Worm (Caenorhabditis elegans) whole organism, mixed stage, embryonic: Measurements from ENCODE around the gene F55A4.3.

Experiments used
- M03D4.4 ChIP-seq: sonication (generic microtip); optimal IDR thresholded peaks from 2 replicates; lab custom pipeline; 2017; ENCODE audit warnings: mild to moderate bottlenecking, missing genetic modification characterization, missing compliant biosample characterization
- bed-3 ChIP-seq: fragments of 200-800 bp; sonication (Bioruptor generic); optimal IDR thresholded peaks from 3 replicates; lab custom pipeline; 2018; ENCODE audit warnings: mild to moderate bottlenecking, missing genetic modification characterization, moderate library complexity, missing compliant biosample characterization
- blmp-1 ChIP-seq: fragments of 150-350 bp; optimal IDR thresholded peaks from 2 replicates; lab custom pipeline; 2014; ENCODE audit warnings: missing biosample characterization, missing genetic modification characterization
- ceh-39 ChIP-seq: fragments of 150-350 bp; optimal IDR thresholded peaks from 2 replicates; lab custom pipeline; 2014; ENCODE audit warnings: missing biosample characterization, missing genetic modification characterization
- ceh-43 ChIP-seq: fragments of 200-800 bp; sonication (Bioruptor generic); optimal IDR thresholded peaks from 2 replicates; lab custom pipeline; 2018; ENCODE audit warnings: mild to moderate bottlenecking, missing genetic modification characterization, moderate library complexity, missing compliant biosample characterization
- ceh-83 ChIP-seq: fragments of 200-800 bp; sonication (Bioruptor generic); optimal IDR thresholded peaks from 2 replicates; lab custom pipeline; 2018; ENCODE audit warnings: mild to moderate bottlenecking, missing genetic modification characterization, missing compliant biosample characterization
- ces-1 ChIP-seq: fragments of 150-350 bp; optimal IDR thresholded peaks from 2 replicates; lab custom pipeline; 2014; ENCODE audit warnings: missing biosample characterization, missing genetic modification reagents, missing genetic modification characterization
- flh-1 ChIP-seq: fragments of 200-800 bp; sonication (Bioruptor generic); optimal IDR thresholded peaks from 2 replicates; lab custom pipeline; 2018; ENCODE audit warnings: mild to moderate bottlenecking, missing genetic modification characterization, moderate library complexity, missing compliant biosample characterization
- ham-2 ChIP-seq: fragments of 200-800 bp; sonication (Bioruptor generic); optimal IDR thresholded peaks from 2 replicates; lab custom pipeline; 2018; ENCODE audit warnings: mild to moderate bottlenecking, missing genetic modification characterization, missing compliant biosample characterization
- hlh-1 ChIP-seq: fragments of 150-350 bp; optimal IDR thresholded peaks from 2 replicates; lab custom pipeline; 2014; ENCODE audit warnings: missing biosample characterization, missing genetic modification reagents, missing genetic modification characterization
- lin-13 ChIP-seq: fragments of 150-350 bp; optimal IDR thresholded peaks from 2 replicates; lab custom pipeline; 2014; ENCODE audit warnings: missing biosample characterization, missing genetic modification characterization
- lin-32 ChIP-seq: fragments of 200-800 bp; sonication (Bioruptor generic); optimal IDR thresholded peaks from 2 replicates; lab custom pipeline; 2018; ENCODE audit warnings: mild to moderate bottlenecking, missing genetic modification characterization, missing compliant biosample characterization
- lsy-2 ChIP-seq: fragments of 150-350 bp; optimal IDR thresholded peaks from 2 replicates; lab custom pipeline; 2014; ENCODE audit warnings: missing biosample characterization, missing genetic modification characterization
- mab-5 ChIP-seq: fragments of 150-350 bp; optimal IDR thresholded peaks from 2 replicates; lab custom pipeline; 2014; ENCODE audit warnings: missing biosample characterization, missing genetic modification characterization
- mep-1 ChIP-seq: fragments of 150-350 bp; optimal IDR thresholded peaks from 2 replicates; lab custom pipeline; 2017; ENCODE audit warnings: missing biosample characterization, missing genetic modification reagents, missing genetic modification characterization, inconsistent platforms
- mls-2 ChIP-seq: sonication (generic microtip); optimal IDR thresholded peaks from 2 replicates; lab custom pipeline; 2016; ENCODE audit warnings: mild to moderate bottlenecking, missing genetic modification characterization, moderate library complexity, missing compliant biosample characterization
- nhr-12 ChIP-seq: fragments of 150-350 bp; optimal IDR thresholded peaks from 2 replicates; lab custom pipeline; 2014; ENCODE audit warnings: missing biosample characterization, missing genetic modification characterization
- nhr-2 ChIP-seq: fragments of 150-350 bp; optimal IDR thresholded peaks from 2 replicates; lab custom pipeline; 2014; ENCODE audit warnings: missing biosample characterization, missing genetic modification characterization
- nhr-237 ChIP-seq: fragments of 150-350 bp; optimal IDR thresholded peaks from 2 replicates; lab custom pipeline; 2014; ENCODE audit warnings: missing biosample characterization, missing genetic modification characterization
- nhr-28 ChIP-seq: fragments of 150-350 bp; optimal IDR thresholded peaks from 2 replicates; lab custom pipeline; 2014; ENCODE audit warnings: missing biosample characterization, missing genetic modification characterization
- nhr-76 ChIP-seq: sonication (generic microtip); optimal IDR thresholded peaks from 2 replicates; lab custom pipeline; 2017; ENCODE audit warnings: missing biosample characterization, missing genetic modification characterization
- sem-2 ChIP-seq: fragments of 200-800 bp; sonication (Bioruptor generic); optimal IDR thresholded peaks from 2 replicates; lab custom pipeline; 2018; ENCODE audit warnings: mild to moderate bottlenecking, missing genetic modification characterization, missing compliant biosample characterization
- snpc-4 ChIP-seq: fragments of 150-350 bp; optimal IDR thresholded peaks from 2 replicates; lab custom pipeline; 2014; ENCODE audit warnings: missing biosample characterization, missing genetic modification characterization
- tbx-8 ChIP-seq: fragments of 200-800 bp; sonication (Bioruptor generic); optimal IDR thresholded peaks from 2 replicates; lab custom pipeline; 2018; ENCODE audit warnings: mild to moderate bottlenecking, missing genetic modification characterization, moderate library complexity, missing compliant biosample characterization
- unc-120 ChIP-seq: sonication (generic microtip); optimal IDR thresholded peaks from 2 replicates; lab custom pipeline; 2017; ENCODE audit warnings: missing genetic modification characterization, missing compliant biosample characterization; ENCODE audit not compliant: poor library complexity, severe bottlenecking
- unc-39 ChIP-seq: fragments of 150-350 bp; optimal IDR thresholded peaks from 2 replicates; lab custom pipeline; 2014; ENCODE audit warnings: missing biosample characterization, missing genetic modification characterization
- unc-62 ChIP-seq: fragments of 150-350 bp; optimal IDR thresholded peaks from 2 replicates; lab custom pipeline; 2014; ENCODE audit warnings: missing biosample characterization, missing genetic modification reagents, missing genetic modification characterization
- zip-8 ChIP-seq: fragments of 150-350 bp; optimal IDR thresholded peaks from 2 replicates; lab custom pipeline; 2014; ENCODE audit warnings: missing biosample characterization, missing genetic modification characterization
- ztf-11 ChIP-seq: fragments of 150-350 bp; optimal IDR thresholded peaks from 2 replicates; lab custom pipeline; 2014; ENCODE audit warnings: missing biosample characterization, missing genetic modification characterization

The F55A4.3 gene

DNA sequence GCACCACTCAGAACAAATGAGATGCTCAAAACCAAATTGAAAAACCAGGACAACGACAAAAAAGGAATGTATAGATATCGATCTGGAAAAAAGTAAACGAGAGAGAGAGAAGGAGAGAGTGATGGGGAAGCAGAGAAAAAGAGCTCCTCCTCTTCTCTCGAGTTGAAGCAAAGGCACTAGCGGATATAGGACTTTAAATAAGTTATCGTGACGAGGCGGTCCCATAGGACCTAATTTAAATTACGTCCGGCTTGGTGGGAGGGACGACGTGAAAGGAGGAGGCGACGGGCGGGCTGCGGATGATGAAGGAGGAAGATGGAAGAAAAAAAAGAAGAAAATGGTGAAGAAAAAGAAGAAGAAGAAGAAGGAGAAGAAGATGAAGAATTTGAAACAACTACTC is 6.3 kb downstream of the F55A4.3 start:
- TF ChIP-seq ces-1 (peak; percentile 99), M03D4.4 (tag; lab: Kevin White, UChicago) (peak; percentile 12), mls-2 (tag; lab: Kevin White, UChicago) (peak; percentile 40), nhr-237 (tag; lab: Kevin White, UChicago) (peak; percentile 2), ztf-11 (tag; lab: Kevin White, UChicago) (no peak)
- TF ChIP-seq, all 35 proteins: peak for 4

DNA sequence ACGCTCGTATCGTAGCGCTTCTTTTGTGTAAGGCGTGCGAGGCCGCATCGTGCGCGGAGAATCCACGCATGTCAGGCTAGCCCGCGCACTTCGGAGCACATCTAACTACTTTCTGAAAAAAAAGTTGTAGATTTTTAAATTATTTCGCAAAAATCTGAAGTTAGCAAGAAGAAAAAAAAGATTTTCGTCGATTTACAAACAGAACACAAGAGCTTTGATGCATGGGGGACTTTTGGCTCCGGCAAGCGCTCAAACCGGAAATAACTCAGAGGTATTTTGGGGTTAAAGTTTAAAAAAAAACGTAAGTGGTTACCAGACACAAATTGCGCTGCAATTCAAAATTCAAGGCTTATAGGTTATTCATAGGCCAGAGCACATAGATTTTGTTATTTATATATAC is 7.5 kb downstream of the F55A4.3 start, which contains the start of the genes F55A4.13 and nlf-1:
Gene F55A4.13 (minus strand): TSS at position 101 of the 400 bp plus-strand sequence.
Gene nlf-1 (minus strand): TSS at position 112 of the 400 bp plus-strand sequence.
- TF ChIP-seq M03D4.4 (tag; lab: Kevin White, UChicago) (no peak), zip-8 (no peak), nhr-237 (tag; lab: Kevin White, UChicago) (no peak), nhr-2 (no peak), lsy-2 (tag; lab: Kevin White, UChicago) (no peak), ceh-83 (GFP tag; lab: Kevin White, UChicago) (no peak), sem-2 (GFP tag; lab: Kevin White, UChicago) (no peak), mep-1 (tag; lab: Kevin White, UChicago) (no peak), ceh-39 (tag; lab: Kevin White, UChicago) (no peak), snpc-4 (tag; lab: Kevin White, UChicago) (no peak), unc-120 (no peak)

DNA sequence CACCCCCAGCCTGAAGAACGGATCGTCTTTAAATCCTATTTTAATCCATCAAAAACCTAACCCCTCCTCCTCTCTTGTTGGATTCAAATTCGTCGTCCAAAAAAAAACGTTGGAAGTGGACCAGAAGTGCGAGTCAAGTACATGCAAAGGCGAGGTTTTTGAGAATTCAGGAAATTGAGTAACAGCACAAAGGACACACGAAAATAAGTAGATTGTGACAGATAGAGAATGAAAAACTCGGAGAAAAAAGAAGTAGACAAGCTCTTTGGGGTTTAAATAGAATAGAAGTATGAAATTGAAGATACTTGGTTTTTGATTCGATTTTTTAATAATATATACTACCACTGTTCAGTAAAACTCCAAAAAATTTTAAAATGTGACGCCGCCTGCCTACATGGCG is 10.2 kb downstream of the F55A4.3 start:
- TF ChIP-seq ces-1 (peak; percentile 73), tbx-8 (GFP tag; lab: Kevin White, UChicago) (no peak), nhr-12 (tag; lab: Kevin White, UChicago) (no peak), M03D4.4 (tag; lab: Kevin White, UChicago) (no peak), flh-1 (GFP tag; lab: Kevin White, UChicago) (no peak), mab-5 (tag; lab: Kevin White, UChicago) (no peak), nhr-28 (tag; lab: Kevin White, UChicago) (no peak)

DNA sequence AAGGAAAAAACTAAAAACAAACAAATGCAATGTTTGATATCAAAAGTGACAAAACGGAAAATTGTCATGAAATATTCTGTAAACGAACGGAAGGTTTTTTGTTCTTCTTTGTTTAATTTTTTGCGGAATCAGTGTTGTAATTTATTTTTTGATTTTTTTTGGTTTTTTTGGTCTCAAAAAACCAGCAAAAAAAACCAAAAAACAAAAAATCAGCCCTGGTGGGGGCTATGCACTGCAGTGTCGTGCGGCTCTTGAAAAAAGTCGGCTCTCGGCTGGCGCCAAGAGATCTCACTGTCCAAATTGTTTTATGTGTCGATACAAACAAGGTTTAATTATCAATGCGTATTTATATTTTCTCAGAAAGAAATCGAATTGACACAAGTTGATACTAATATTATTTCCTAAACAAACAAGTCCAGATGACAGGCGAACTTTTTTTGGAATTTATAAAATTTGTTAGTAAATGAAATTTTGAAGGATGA is 12.5 kb downstream of the F55A4.3 start:
- TF ChIP-seq lin-13 (tag; lab: Kevin White, UChicago) = no peak
- no peak for TF ChIP-seq ztf-11 (tag; lab: Kevin White, UChicago)
- no peak for TF ChIP-seq M03D4.4 (tag; lab: Kevin White, UChicago)
- TF ChIP-seq nhr-28 (tag; lab: Kevin White, UChicago) = no peak
- TF ChIP-seq hlh-1 (tag; lab: Kevin White, UChicago) = no peak

ce11 chrX:1010627-1011452 is 14.1 kb downstream of the F55A4.3 start:
- TF ChIP-seq unc-120 (peak; percentile 15), lin-13 (tag; lab: Kevin White, UChicago) (no peak), blmp-1 (tag; lab: Kevin White, UChicago) (no peak), tbx-8 (GFP tag; lab: Kevin White, UChicago) (no peak), ham-2 (GFP tag; lab: Kevin White, UChicago) (peak; percentile 32)
- TF ChIP-seq, all 35 proteins: peak for 2

ce11 chrX:1009512-1009911 is 15.4 kb downstream of the F55A4.3 start:
- no peak for TF ChIP-seq lin-13 (tag; lab: Kevin White, UChicago)
- no peak for TF ChIP-seq blmp-1 (tag; lab: Kevin White, UChicago)
- TF ChIP-seq mls-2 (tag; lab: Kevin White, UChicago) = no peak
- no peak for TF ChIP-seq lin-32
- TF ChIP-seq bed-3 = no peak
- no peak for TF ChIP-seq snpc-4 (tag; lab: Kevin White, UChicago)
- no peak for TF ChIP-seq ham-2 (GFP tag; lab: Kevin White, UChicago)
- TF ChIP-seq nhr-2 = no peak
- no peak for TF ChIP-seq mep-1 (tag; lab: Kevin White, UChicago)
- TF ChIP-seq zip-8 = no peak
- no peak for TF ChIP-seq unc-120
- TF ChIP-seq ces-1 = no peak

DNA sequence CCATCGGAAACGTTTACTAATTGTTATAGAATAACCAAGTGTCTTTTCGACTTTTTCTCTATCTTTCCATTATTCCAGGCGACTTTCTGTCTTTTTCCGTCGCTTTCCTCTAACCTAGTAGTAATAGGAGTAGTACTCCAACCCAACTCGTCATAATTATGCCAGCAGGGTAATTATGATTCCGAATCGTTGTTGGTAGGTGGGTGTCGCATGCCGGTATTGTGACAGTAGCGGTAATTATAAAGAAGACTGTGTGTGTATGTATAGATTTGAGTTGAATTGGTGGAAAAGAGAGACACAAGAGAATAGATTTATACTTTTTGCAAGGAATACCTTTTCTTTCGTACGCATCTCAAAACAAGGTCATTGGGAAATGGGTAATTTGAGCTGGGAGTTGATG is 19.9 kb downstream of the F55A4.3 start:
- TF ChIP-seq unc-62 (GFP tag; lab: Kevin White, UChicago) (no peak), tbx-8 (GFP tag; lab: Kevin White, UChicago) (no peak), zip-8 (no peak), snpc-4 (tag; lab: Kevin White, UChicago) (no peak), mls-2 (tag; lab: Kevin White, UChicago) (peak; percentile 15), ztf-11 (tag; lab: Kevin White, UChicago) (no peak), nhr-2 (peak; percentile 3), nhr-76 (tag; lab: Kevin White, UChicago) (no peak), ham-2 (GFP tag; lab: Kevin White, UChicago) (peak; percentile 10), ceh-43 (GFP tag; lab: Kevin White, UChicago) (peak; percentile 87), unc-39 (tag; lab: Kevin White, UChicago) (no peak), mab-5 (tag; lab: Kevin White, UChicago) (no peak)
